Worm (Caenorhabditis elegans) whole organism, L1 larva: ENCODE measurements around the gene F21H7.12.

Experiments used
- C16A3.4 ChIP-seq: fragments of 150-350 bp; optimal IDR thresholded peaks from 2 replicates; lab custom pipeline; 2014; ENCODE audit warnings: missing biosample characterization, missing genetic modification characterization
- C34B4.2 ChIP-seq: sonication (generic microtip); optimal IDR thresholded peaks from 2 replicates; lab custom pipeline; 2017; ENCODE audit warnings: mild to moderate bottlenecking, missing genetic modification characterization, missing compliant biosample characterization
- Y116A8C.19 ChIP-seq: sonication (generic microtip); optimal IDR thresholded peaks from 2 replicates; lab custom pipeline; 2016; ENCODE audit warnings: missing compliant biosample characterization, missing genetic modification characterization, borderline replicate concordance
- aha-1 ChIP-seq: fragments of 150-350 bp; optimal IDR thresholded peaks from 2 replicates; lab custom pipeline; 2014; ENCODE audit warnings: missing biosample characterization, missing genetic modification characterization
- alr-1 ChIP-seq: fragments of 200-800 bp; sonication (Bioruptor generic); optimal IDR thresholded peaks from 2 replicates; lab custom pipeline; 2018; ENCODE audit warnings: borderline replicate concordance, mild to moderate bottlenecking, missing genetic modification characterization, missing compliant biosample characterization
- aly-2 ChIP-seq: fragments of 150-350 bp; optimal IDR thresholded peaks from 2 replicates; lab custom pipeline; 2014; ENCODE audit warnings: missing biosample characterization, missing genetic modification characterization
- blmp-1 ChIP-seq: fragments of 150-350 bp; optimal IDR thresholded peaks from 2 replicates; lab custom pipeline; 2014; ENCODE audit warnings: missing biosample characterization, missing genetic modification characterization
- ceh-63 ChIP-seq: fragments of 200-800 bp; sonication (Bioruptor generic); optimal IDR thresholded peaks from 2 replicates; lab custom pipeline; 2018; ENCODE audit warnings: mild to moderate bottlenecking, missing genetic modification characterization, missing compliant biosample characterization
- ceh-88 ChIP-seq: fragments of 200-800 bp; sonication (Bioruptor generic); IDR thresholded peaks from 2 replicates; pipeline ENCODE4 v1.3.6; 2022; ENCODE audit warnings: missing genetic modification characterization, missing compliant biosample characterization
- dpl-1 ChIP-seq, 3 experiments: fragments of 150-350 bp in 2 of 3; sonication (generic microtip) in 1 of 3; optimal IDR thresholded peaks; 2 replicates each; lab custom pipeline; 2014 to 2017; ENCODE audit warnings: missing biosample characterization in 3 of 3, missing genetic modification characterization in 3 of 3, missing genetic modification reagents in 3 of 3
- efl-3 ChIP-seq: fragments of 200-800 bp; sonication (Bioruptor generic); optimal IDR thresholded peaks from 2 replicates; lab custom pipeline; 2018; ENCODE audit warnings: mild to moderate bottlenecking, missing genetic modification characterization, missing compliant biosample characterization
- egl-27 ChIP-seq, 2 experiments: fragments of 150-350 bp in 1 of 2; sonication (generic microtip); optimal IDR thresholded peaks; 3 replicates each; lab custom pipeline; 2017 to 2018; ENCODE audit warnings: missing biosample characterization in 2 of 2, missing genetic modification characterization in 2 of 2, missing genetic modification reagents in 2 of 2
- ets-5 ChIP-seq: fragments of 200-800 bp; sonication (Bioruptor generic); IDR thresholded peaks from 2 replicates; pipeline ENCODE4 v1.3.6; 2022; ENCODE audit warnings: missing genetic modification characterization, missing compliant biosample characterization
- fos-1 ChIP-seq: fragments of 150-350 bp; optimal IDR thresholded peaks from 2 replicates; lab custom pipeline; 2014; ENCODE audit warnings: missing biosample characterization, missing genetic modification characterization
- hlh-4 ChIP-seq: sonication (generic microtip); optimal IDR thresholded peaks from 2 replicates; lab custom pipeline; 2016; ENCODE audit warnings: mild to moderate bottlenecking, missing genetic modification characterization, missing compliant biosample characterization
- irx-1 ChIP-seq: sonication (generic microtip); optimal IDR thresholded peaks from 2 replicates; lab custom pipeline; 2016; ENCODE audit warnings: missing genetic modification characterization, missing compliant biosample characterization
- isw-1 ChIP-seq: fragments of 200-800 bp; sonication (Bioruptor generic); IDR thresholded peaks from 2 replicates; pipeline ENCODE4 v1.3.6; 2022; ENCODE audit warnings: missing genetic modification characterization, missing compliant biosample characterization
- lin-13 ChIP-seq: fragments of 150-350 bp; optimal IDR thresholded peaks from 2 replicates; lab custom pipeline; 2014; ENCODE audit warnings: missing biosample characterization, missing genetic modification reagents, missing genetic modification characterization
- lin-39 ChIP-seq: fragments of 150-350 bp; optimal IDR thresholded peaks from 2 replicates; lab custom pipeline; 2014; ENCODE audit warnings: missing biosample characterization, missing genetic modification reagents, missing genetic modification characterization
- lsy-2 ChIP-seq, 2 experiments: fragments of 150-350 bp; optimal IDR thresholded peaks; 2 replicates each; lab custom pipeline; 2014; ENCODE audit warnings: missing biosample characterization in 2 of 2, missing genetic modification characterization in 2 of 2
- mab-9 ChIP-seq: fragments of 200-800 bp; sonication (Bioruptor generic); IDR thresholded peaks from 2 replicates; pipeline ENCODE4 v1.3.6; 2022; ENCODE audit warnings: missing genetic modification reagents, missing genetic modification characterization, missing compliant biosample characterization
- mdl-1 ChIP-seq, 2 experiments: fragments of 150-350 bp; optimal IDR thresholded peaks; 2 replicates each; lab custom pipeline; 2014 to 2017; ENCODE audit warnings: missing biosample characterization in 2 of 2, missing genetic modification characterization in 2 of 2, inconsistent platforms in 1 of 2
- nhr-237 ChIP-seq: fragments of 150-350 bp; optimal IDR thresholded peaks from 2 replicates; lab custom pipeline; 2014; ENCODE audit warnings: missing biosample characterization, missing genetic modification characterization
- nhr-77 ChIP-seq: fragments of 150-350 bp; optimal IDR thresholded peaks from 2 replicates; lab custom pipeline; 2014; ENCODE audit warnings: missing biosample characterization, missing genetic modification characterization
- pag-3 ChIP-seq: sonication (generic microtip); optimal IDR thresholded peaks from 2 replicates; lab custom pipeline; 2017; ENCODE audit warnings: missing genetic modification characterization, mild to moderate bottlenecking, missing compliant biosample characterization, antibody characterized with exemption, borderline replicate concordance; ENCODE audit not compliant: insufficient read depth
- pax-3 ChIP-seq: fragments of 200-800 bp; sonication (Bioruptor generic); optimal IDR thresholded peaks from 2 replicates; lab custom pipeline; 2018; ENCODE audit warnings: mild to moderate bottlenecking, missing genetic modification characterization, moderate library complexity, missing compliant biosample characterization
- rnt-1 ChIP-seq: sonication (generic microtip); optimal IDR thresholded peaks from 2 replicates; lab custom pipeline; 2016; ENCODE audit warnings: mild to moderate bottlenecking, missing genetic modification characterization, moderate library complexity, missing compliant biosample characterization
- skn-1 ChIP-seq: fragments of 150-350 bp; optimal IDR thresholded peaks from 2 replicates; lab custom pipeline; 2014; ENCODE audit warnings: missing biosample characterization, missing genetic modification characterization
- snpc-4 ChIP-seq: fragments of 150-350 bp; optimal IDR thresholded peaks from 2 replicates; lab custom pipeline; 2014; ENCODE audit warnings: missing biosample characterization, missing genetic modification characterization
- snu-23 ChIP-seq: sonication (generic microtip); optimal IDR thresholded peaks from 2 replicates; lab custom pipeline; 2016; ENCODE audit warnings: missing genetic modification characterization, missing compliant biosample characterization
- sox-4 ChIP-seq: sonication (generic microtip); optimal IDR thresholded peaks from 2 replicates; lab custom pipeline; 2016; ENCODE audit warnings: missing genetic modification characterization, missing compliant biosample characterization
- sptf-1 ChIP-seq: fragments of 150-350 bp; optimal IDR thresholded peaks from 2 replicates; lab custom pipeline; 2014; ENCODE audit warnings: missing biosample characterization, missing genetic modification characterization
- sup-37 ChIP-seq: fragments of 200-800 bp; sonication (Bioruptor generic); optimal IDR thresholded peaks from 2 replicates; lab custom pipeline; 2018; ENCODE audit warnings: mild to moderate bottlenecking, missing genetic modification characterization, missing compliant biosample characterization
- tbx-2 ChIP-seq: sonication (generic microtip); optimal IDR thresholded peaks from 2 replicates; lab custom pipeline; 2016; ENCODE audit warnings: missing genetic modification characterization, missing compliant biosample characterization
- unc-62 ChIP-seq: fragments of 150-350 bp; optimal IDR thresholded peaks from 2 replicates; lab custom pipeline; 2014; ENCODE audit warnings: missing biosample characterization, missing genetic modification reagents, missing genetic modification characterization
- zip-4 ChIP-seq: fragments of 200-800 bp; sonication (Bioruptor generic); optimal IDR thresholded peaks from 2 replicates; lab custom pipeline; 2018; ENCODE audit warnings: mild to moderate bottlenecking, missing genetic modification characterization, moderate library complexity, missing compliant biosample characterization
- ztf-4 ChIP-seq: fragments of 150-350 bp; optimal IDR thresholded peaks from 2 replicates; lab custom pipeline; 2014; ENCODE audit warnings: missing biosample characterization, missing genetic modification characterization

F21H7.12 gene

ce11 chrV:16246579-16246978 lies 16.6 kb downstream of the F21H7.12 start, which contains the start of gene srh-95:
TSS of gene srh-95 (plus strand) at chrV:16246879.
- TF ChIP-seq ceh-88 (GFP tag; lab: Robert Waterston, UW), result no peak
- no peak for TF ChIP-seq fos-1 (tag; lab: Kevin White, UChicago)
- no peak for TF ChIP-seq snpc-4 (tag; lab: Kevin White, UChicago)

DNA sequence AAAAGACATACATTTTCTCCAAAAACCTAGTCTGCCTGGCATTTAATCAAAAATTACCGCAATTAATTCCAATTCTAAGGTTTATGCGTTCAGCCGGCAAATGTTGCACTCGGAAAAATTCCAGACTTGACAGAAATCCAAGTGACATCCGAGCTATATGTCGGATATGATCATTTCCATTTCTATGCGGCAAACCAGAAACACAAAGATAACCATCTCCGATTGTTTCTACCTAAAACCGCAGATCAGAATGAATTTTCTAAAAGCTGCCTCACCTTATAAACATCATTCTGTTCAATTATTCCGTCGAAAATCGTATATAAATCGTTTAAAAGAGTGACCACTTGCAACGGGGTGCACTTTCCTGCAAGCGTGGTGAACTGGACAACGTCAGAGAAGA lies 19.1 kb downstream of the F21H7.12 start:
- TF ChIP-seq sox-4 (tag; lab: Kevin White, UChicago) (no peak), pax-3 (tag; lab: Kevin White, UChicago) (no peak), irx-1 (tag; lab: Kevin White, UChicago) (no peak), pag-3 (tag; lab: Kevin White, UChicago) (no peak), mab-9 (GFP tag; lab: Robert Waterston, UW) (no peak), nhr-77 (tag; lab: Kevin White, UChicago) (no peak), ets-5 (GFP tag; lab: Robert Waterston, UW) (no peak), blmp-1 (no peak)
- TF ChIP-seq, all 84 proteins: peak for 0

- TF ChIP-seq unc-62, result no peak
- no peak for TF ChIP-seq aly-2
- TF ChIP-seq zip-4 (GFP tag; lab: Kevin White, UChicago), result no peak
- TF ChIP-seq skn-1 (tag; lab: Kevin White, UChicago), result no peak
- TF ChIP-seq C34B4.2 (tag; lab: Kevin White, UChicago), result no peak
- TF ChIP-seq ztf-4 (tag; lab: Kevin White, UChicago), result no peak
- no peak for TF ChIP-seq lin-39 (tag; lab: Kevin White, UChicago)
- no peak for TF ChIP-seq tbx-2
- TF ChIP-seq efl-3 (GFP tag; lab: Kevin White, UChicago), result no peak
- no peak for TF ChIP-seq mdl-1 (tag; optimal IDR thresholded peaks at IDR 0.05; lab: Kevin White, UChicago)
- no peak for TF ChIP-seq lin-13 (GFP tag; lab: Kevin White, UChicago)
- no peak for TF ChIP-seq ceh-63
- no peak for TF ChIP-seq ets-5 (GFP tag; lab: Robert Waterston, UW)
- no peak for TF ChIP-seq hlh-4
- no peak for TF ChIP-seq isw-1 (GFP tag; lab: Robert Waterston, UW)
- no peak for TF ChIP-seq sup-37 (GFP tag; lab: Kevin White, UChicago)
- no peak for TF ChIP-seq alr-1
- no peak for TF ChIP-seq Y116A8C.19
These were observed 23.7 kb downstream of the F21H7.12 start, which contains the start of gene gcy-20 for ce11 chrV:16253687-16254086. TSS of gene gcy-20 (minus strand) at chrV:16253787.

DNA sequence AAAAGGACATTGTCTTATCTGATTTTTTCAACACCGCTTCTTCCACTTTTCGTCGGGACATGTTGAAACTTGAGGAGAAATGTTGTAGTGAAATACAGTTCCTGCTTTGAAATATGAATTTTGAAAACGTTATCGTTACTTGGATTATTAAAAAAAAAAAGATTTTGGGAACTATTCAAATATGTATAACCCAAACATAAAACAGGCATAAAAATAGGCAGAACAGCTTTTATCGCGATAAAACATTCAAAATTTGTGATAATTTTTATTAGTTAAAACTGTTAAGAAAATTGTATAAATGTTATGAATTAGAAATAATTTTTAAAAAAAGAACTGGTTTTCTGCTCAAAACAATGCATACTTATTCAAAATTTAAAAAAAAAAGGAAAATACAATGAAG lies 26.4 kb downstream of the F21H7.12 start, which contains the start of gene bgnt-1.3:
TSS of gene bgnt-1.3 (minus strand) at position 101 of the 400 bp plus-strand sequence.
- TF ChIP-seq snu-23 (GFP tag; lab: Kevin White, UChicago) (no peak), nhr-237 (no peak), zip-4 (GFP tag; lab: Kevin White, UChicago) (no peak), rnt-1 (tag; lab: Kevin White, UChicago) (no peak), unc-62 (no peak), lsy-2 (tag; optimal IDR thresholded peaks at IDR 0.05; lab: Kevin White, UChicago) (no peak), sptf-1 (tag; lab: Kevin White, UChicago) (no peak), mab-9 (GFP tag; lab: Robert Waterston, UW) (no peak), ceh-88 (GFP tag; lab: Robert Waterston, UW) (no peak), egl-27 (tag; optimal IDR thresholded peaks at IDR 0.05; lab: Kevin White, UChicago) (no peak), dpl-1 (GFP tag; optimal IDR thresholded peaks at IDR 0.05; lab: Kevin White, UChicago) (no peak), C16A3.4 (tag; lab: Kevin White, UChicago) (no peak), aha-1 (no peak), mdl-1 (tag; optimal IDR thresholded peaks at IDR 0.05; lab: Kevin White, UChicago) (no peak)
